Worm (Caenorhabditis elegans) whole organism, L2 larva: Measurements from ENCODE around the gene acs-2.

Source experiments
- C34F6.9 ChIP-seq: fragments of 150-350 bp; optimal IDR thresholded peaks from 2 replicates; lab custom pipeline; 2014; ENCODE audit warnings: missing biosample characterization, missing genetic modification characterization
- F13H6.1 ChIP-seq: sonication (generic microtip); optimal IDR thresholded peaks from 2 replicates; lab custom pipeline; 2016; ENCODE audit warnings: missing genetic modification characterization, missing compliant biosample characterization
- Y55F3AM.14 ChIP-seq: fragments of 200-800 bp; sonication (Bioruptor generic); optimal IDR thresholded peaks from 2 replicates; lab custom pipeline; 2018; ENCODE audit warnings: mild to moderate bottlenecking, missing genetic modification characterization, missing compliant biosample characterization
- ZK546.5 ChIP-seq: sonication (generic microtip); optimal IDR thresholded peaks from 2 replicates; lab custom pipeline; 2017; ENCODE audit warnings: missing biosample characterization, missing genetic modification characterization
- alr-1 ChIP-seq: fragments of 150-350 bp; optimal IDR thresholded peaks from 2 replicates; lab custom pipeline; 2014; ENCODE audit warnings: missing biosample characterization, missing genetic modification characterization
- aly-2 ChIP-seq: fragments of 150-350 bp; optimal IDR thresholded peaks from 2 replicates; lab custom pipeline; 2014; ENCODE audit warnings: missing biosample characterization, missing genetic modification characterization
- ama-1 ChIP-seq: fragments of 150-350 bp; optimal IDR thresholded peaks from 2 replicates; lab custom pipeline; 2018; ENCODE audit warnings: inconsistent platforms
- blmp-1 ChIP-seq: sonication (generic microtip); optimal IDR thresholded peaks from 2 replicates; lab custom pipeline; 2017; ENCODE audit warnings: missing genetic modification characterization, mild to moderate bottlenecking, missing compliant biosample characterization, antibody characterized with exemption, moderate library complexity; ENCODE audit not compliant: insufficient read depth
- ceh-16 ChIP-seq: fragments of 150-350 bp; optimal IDR thresholded peaks from 2 replicates; lab custom pipeline; 2014; ENCODE audit warnings: missing biosample characterization, missing genetic modification characterization
- ceh-82 ChIP-seq: fragments of 150-350 bp; optimal IDR thresholded peaks from 2 replicates; lab custom pipeline; 2014; ENCODE audit warnings: missing biosample characterization, missing genetic modification characterization
- crh-2 ChIP-seq: sonication (generic microtip); optimal IDR thresholded peaks from 2 replicates; lab custom pipeline; 2017; ENCODE audit warnings: missing biosample characterization, missing genetic modification characterization
- egl-27 ChIP-seq: sonication (generic microtip); optimal IDR thresholded peaks from 3 replicates; lab custom pipeline; 2017; ENCODE audit warnings: missing biosample characterization, missing genetic modification reagents, missing genetic modification characterization
- elt-3 ChIP-seq: sonication (generic microtip); optimal IDR thresholded peaks from 2 replicates; lab custom pipeline; 2017; ENCODE audit warnings: missing biosample characterization, missing genetic modification characterization
- gmeb-1 ChIP-seq: fragments of 150-350 bp; optimal IDR thresholded peaks from 2 replicates; lab custom pipeline; 2014; ENCODE audit warnings: missing biosample characterization, missing genetic modification characterization
- lin-11 ChIP-seq: fragments of 150-350 bp; sonication (generic microtip); optimal IDR thresholded peaks from 2 replicates; lab custom pipeline; 2014; ENCODE audit warnings: missing biosample characterization, missing genetic modification characterization, inconsistent platforms, mixed read lengths
- lin-13 ChIP-seq: fragments of 150-350 bp; optimal IDR thresholded peaks from 2 replicates; lab custom pipeline; 2014; ENCODE audit warnings: missing biosample characterization, missing genetic modification reagents, missing genetic modification characterization
- lin-39 ChIP-seq: fragments of 150-350 bp; optimal IDR thresholded peaks from 2 replicates; lab custom pipeline; 2014; ENCODE audit warnings: missing biosample characterization, missing genetic modification reagents, missing genetic modification characterization
- lsy-2 ChIP-seq, 2 experiments: fragments of 150-350 bp in 1 of 2; sonication (generic microtip) in 1 of 2; optimal IDR thresholded peaks; 2 replicates each; lab custom pipeline; 2014 to 2017; ENCODE audit warnings: missing biosample characterization in 2 of 2, missing genetic modification characterization in 2 of 2
- mab-5 ChIP-seq: fragments of 150-350 bp; optimal IDR thresholded peaks from 2 replicates; lab custom pipeline; 2014; ENCODE audit warnings: missing biosample characterization, missing genetic modification characterization
- mbf-1 ChIP-seq: sonication (generic microtip); optimal IDR thresholded peaks from 2 replicates; lab custom pipeline; 2017; ENCODE audit warnings: missing biosample characterization, missing genetic modification characterization
- mdl-1 ChIP-seq, 2 experiments: fragments of 150-350 bp in 1 of 2; sonication (generic microtip) in 1 of 2; optimal IDR thresholded peaks; 2 replicates each; lab custom pipeline; 2017; ENCODE audit warnings: missing biosample characterization in 2 of 2, missing genetic modification characterization in 2 of 2
- nhr-10 ChIP-seq: sonication (generic microtip); optimal IDR thresholded peaks from 2 replicates; lab custom pipeline; 2017; ENCODE audit warnings: missing biosample characterization, missing genetic modification characterization
- nhr-11 ChIP-seq: fragments of 150-350 bp; optimal IDR thresholded peaks from 2 replicates; lab custom pipeline; 2014; ENCODE audit warnings: missing biosample characterization, missing genetic modification characterization
- nhr-12 ChIP-seq: fragments of 150-350 bp; optimal IDR thresholded peaks from 2 replicates; lab custom pipeline; 2014; ENCODE audit warnings: missing biosample characterization, missing genetic modification characterization
- nhr-129 ChIP-seq: fragments of 150-350 bp; optimal IDR thresholded peaks from 2 replicates; lab custom pipeline; 2014; ENCODE audit warnings: missing biosample characterization, missing genetic modification characterization
- nhr-21 ChIP-seq: fragments of 150-350 bp; optimal IDR thresholded peaks from 2 replicates; lab custom pipeline; 2014; ENCODE audit warnings: missing biosample characterization, missing genetic modification characterization
- nhr-23 ChIP-seq: fragments of 150-350 bp; optimal IDR thresholded peaks from 2 replicates; lab custom pipeline; 2014; ENCODE audit warnings: missing biosample characterization, missing genetic modification reagents, missing genetic modification characterization
- nhr-25 ChIP-seq: fragments of 150-350 bp; sonication (generic microtip); optimal IDR thresholded peaks from 3 replicates; lab custom pipeline; 2014; ENCODE audit warnings: missing biosample characterization, missing genetic modification characterization
- nhr-6 ChIP-seq: fragments of 150-350 bp; optimal IDR thresholded peaks from 2 replicates; lab custom pipeline; 2014; ENCODE audit warnings: missing biosample characterization, missing genetic modification characterization
- nhr-77 ChIP-seq: fragments of 150-350 bp; optimal IDR thresholded peaks from 2 replicates; lab custom pipeline; 2014; ENCODE audit warnings: missing biosample characterization, missing genetic modification characterization
- sem-4 ChIP-seq: fragments of 150-350 bp; optimal IDR thresholded peaks from 2 replicates; lab custom pipeline; 2014; ENCODE audit warnings: missing biosample characterization, missing genetic modification reagents, missing genetic modification characterization
- skn-1 ChIP-seq: sonication (generic microtip); optimal IDR thresholded peaks from 2 replicates; lab custom pipeline; 2017; ENCODE audit warnings: missing biosample characterization, missing genetic modification characterization
- sma-3 ChIP-seq: sonication (generic microtip); optimal IDR thresholded peaks from 2 replicates; lab custom pipeline; 2016; ENCODE audit warnings: missing genetic modification reagents, missing genetic modification characterization, missing compliant biosample characterization
- sma-9 ChIP-seq, 2 experiments: fragments of 150-350 bp in 1 of 2; sonication (generic microtip) in 1 of 2; optimal IDR thresholded peaks; 2 replicates each; lab custom pipeline; 2014 to 2016; ENCODE audit warnings: missing genetic modification characterization in 2 of 2, mild to moderate bottlenecking in 1 of 2, missing biosample characterization in 1 of 2, missing compliant biosample characterization in 1 of 2, missing genetic modification reagents in 1 of 2, moderate library complexity in 1 of 2
- snpc-4 ChIP-seq: fragments of 150-350 bp; optimal IDR thresholded peaks from 2 replicates; lab custom pipeline; 2014; ENCODE audit warnings: missing biosample characterization, missing genetic modification characterization
- unc-39 ChIP-seq: fragments of 150-350 bp; optimal IDR thresholded peaks from 2 replicates; lab custom pipeline; 2014; ENCODE audit warnings: missing biosample characterization, missing genetic modification characterization
- unc-55 ChIP-seq: fragments of 150-350 bp; sonication (generic microtip); optimal IDR thresholded peaks from 3 replicates; lab custom pipeline; 2014; ENCODE audit warnings: missing biosample characterization, missing genetic modification reagents, missing genetic modification characterization
- zag-1 ChIP-seq: fragments of 150-350 bp; optimal IDR thresholded peaks from 2 replicates; lab custom pipeline; 2014; ENCODE audit warnings: missing biosample characterization, missing genetic modification characterization
- ztf-11 ChIP-seq: sonication (generic microtip); optimal IDR thresholded peaks from 2 replicates; lab custom pipeline; 2017; ENCODE audit warnings: missing biosample characterization, missing genetic modification characterization
- ztf-4 ChIP-seq: fragments of 150-350 bp; optimal IDR thresholded peaks from 2 replicates; lab custom pipeline; 2014; ENCODE audit warnings: missing biosample characterization, missing genetic modification characterization

Gene acs-2

DNA sequence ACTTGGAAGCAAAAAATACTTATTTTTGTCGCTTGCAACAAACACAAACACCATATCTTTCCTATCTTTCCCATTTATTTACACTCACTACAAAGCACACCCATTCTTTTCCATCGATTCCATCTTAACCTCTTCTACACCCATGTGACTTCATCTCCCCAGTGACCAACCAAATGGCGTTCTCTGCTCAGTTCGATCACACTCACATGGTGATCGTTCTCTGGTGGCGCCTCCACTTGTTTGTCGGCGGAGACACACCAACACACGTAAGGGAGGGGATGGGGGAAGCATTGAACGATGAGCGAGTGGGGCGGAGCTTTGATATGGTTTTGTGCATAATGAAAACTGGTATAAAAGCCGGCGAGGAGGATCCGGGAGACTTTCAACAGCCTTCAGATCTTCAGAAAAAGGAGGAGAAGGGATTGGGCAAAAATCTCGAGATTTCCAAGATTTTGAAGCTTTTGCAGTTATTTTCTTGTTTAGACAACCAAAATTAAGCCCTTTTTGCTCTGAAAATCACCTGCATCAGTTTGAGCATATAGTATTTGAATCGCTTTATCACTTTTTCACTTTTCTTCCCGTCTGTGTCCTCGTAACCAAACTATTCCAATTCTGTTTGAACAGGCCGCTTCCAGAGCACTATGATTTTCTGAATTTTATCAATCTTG is 549 bp upstream of the acs-2 start:
- TF ChIP-seq unc-39 (tag; lab: Kevin White, UChicago): no peak
- TF ChIP-seq lin-39 (tag; lab: Kevin White, UChicago): no peak
- no peak for TF ChIP-seq Y55F3AM.14 (GFP tag; lab: Kevin White, UChicago)
- TF ChIP-seq blmp-1 (tag; lab: Kevin White, UChicago): peak; percentile 40
- no peak for TF ChIP-seq alr-1
- peak; percentile 76 for TF ChIP-seq mab-5 (tag; lab: Kevin White, UChicago)
- peak; percentile 83 for TF ChIP-seq crh-2 (tag; lab: Kevin White, UChicago)
- TF ChIP-seq lin-11 (tag; lab: Kevin White, UChicago): peak; percentile 57
- no peak for TF ChIP-seq nhr-12 (tag; lab: Kevin White, UChicago)
- TF ChIP-seq ceh-16 (tag; lab: Kevin White, UChicago): peak; percentile 68
- TF ChIP-seq elt-3 (tag; lab: Kevin White, UChicago): no peak
- TF ChIP-seq gmeb-1: peak; percentile 70
- peak; percentile 50 for TF ChIP-seq sma-3 (GFP tag; lab: Kevin White, UChicago)
- TF ChIP-seq nhr-21 (tag; lab: Kevin White, UChicago): peak; percentile 94
- peak; percentile 6 for TF ChIP-seq unc-55 (GFP tag; lab: Kevin White, UChicago)
- no peak for TF ChIP-seq egl-27 (tag; lab: Kevin White, UChicago)
- TF ChIP-seq sma-9 (GFP tag; optimal IDR thresholded peaks at IDR 0.05; lab: Kevin White, UChicago): peak; percentile 94
- no peak for TF ChIP-seq sma-9 (tag; optimal IDR thresholded peaks at IDR 0.05; lab: Kevin White, UChicago)
- peak; percentile 42 for TF ChIP-seq ztf-4
- peak; percentile 63 for TF ChIP-seq snpc-4 (tag; lab: Kevin White, UChicago)
- peak; percentile 81 for TF ChIP-seq F13H6.1
- no peak for TF ChIP-seq zag-1 (tag; lab: Kevin White, UChicago)
- TF ChIP-seq sem-4: peak; percentile 73
- peak; percentile 25 for TF ChIP-seq lin-13 (GFP tag; lab: Kevin White, UChicago)
- TF ChIP-seq ztf-11: no peak
- TF ChIP-seq nhr-129: peak; percentile 97
- TF ChIP-seq aly-2 (tag; lab: Kevin White, UChicago): no peak
- TF ChIP-seq lsy-2 (tag; optimal IDR thresholded peaks at IDR 0.05; lab: Kevin White, UChicago): peak in 1 of 2 experiments; percentile 84
- peak; percentile 70 for TF ChIP-seq nhr-25 (tag; lab: Kevin White, UChicago)
- peak; percentile 76 for TF ChIP-seq C34F6.9 (tag; lab: Kevin White, UChicago)
- TF ChIP-seq nhr-10 (tag; lab: Kevin White, UChicago): no peak
- TF ChIP-seq ceh-82 (tag; lab: Kevin White, UChicago): no peak
- no peak for TF ChIP-seq nhr-23 (tag; lab: Kevin White, UChicago)
- TF ChIP-seq ama-1 (lab: Kevin White, UChicago): peak; percentile 95
- no peak for TF ChIP-seq nhr-77
- peak; percentile 45 to 89 for TF ChIP-seq mdl-1 (tag; optimal IDR thresholded peaks at IDR 0.05; lab: Kevin White, UChicago)
- peak; percentile 29 for TF ChIP-seq nhr-6 (tag; lab: Kevin White, UChicago)
- no peak for TF ChIP-seq nhr-11 (tag; lab: Kevin White, UChicago)
- TF ChIP-seq mbf-1: no peak
- TF ChIP-seq skn-1 (tag; lab: Kevin White, UChicago): no peak
- TF ChIP-seq ZK546.5: no peak

DNA sequence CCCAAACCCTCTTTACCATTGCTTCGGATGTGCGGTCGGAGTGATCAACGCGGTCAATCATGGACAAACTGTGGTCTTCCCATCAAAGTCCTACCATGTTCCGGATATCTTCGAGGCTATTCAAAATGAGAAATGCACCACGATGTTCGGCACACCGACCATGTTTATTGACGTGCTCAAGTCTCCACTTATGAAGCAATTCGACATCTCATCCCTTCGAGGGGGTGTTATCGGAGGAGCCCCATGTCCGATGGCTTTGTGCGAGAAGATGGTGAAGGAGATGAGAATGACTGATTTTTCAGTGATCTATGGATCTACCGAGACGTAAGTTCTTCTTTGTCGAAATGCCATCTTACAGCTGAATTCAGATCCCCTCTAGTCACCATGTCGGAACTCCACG is 1.2 kb downstream of the acs-2 start:
- peak; percentile 69 for TF ChIP-seq ama-1 (lab: Kevin White, UChicago)
- no peak for TF ChIP-seq nhr-21 (tag; lab: Kevin White, UChicago)
